Fruit fly (Drosophila melanogaster): ENCODE measurements around the gene CG43737.

Gene CG43737

DNA sequence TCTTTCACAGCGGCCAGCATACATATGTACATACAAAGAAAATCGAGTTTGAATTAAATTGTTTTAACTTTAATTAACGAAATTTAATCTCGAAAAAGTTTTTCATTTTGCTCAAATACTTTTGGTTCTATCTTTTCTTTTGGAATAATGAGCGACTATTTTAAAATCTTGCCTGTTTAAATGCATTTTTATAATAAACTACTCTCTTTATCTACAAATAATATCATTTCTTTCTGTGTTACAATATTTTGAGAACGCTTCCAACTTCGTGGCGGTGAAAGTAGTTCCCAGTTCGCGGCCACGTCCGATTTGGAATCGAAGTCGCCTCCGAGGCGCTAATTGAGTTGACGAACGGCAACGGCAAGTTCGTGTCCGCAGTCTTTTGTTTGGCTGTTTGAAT, 25.0 kb upstream of the CG43737 start:
- TF ChIP-seq pdm3 (GFP tag; optimal IDR thresholded peaks at IDR 0.05) (no peak), topi (GFP tag; optimal IDR thresholded peaks at IDR 0.05) (peak; percentile 16), Eip78C (GFP tag) (peak; percentile 64), fkh (GFP tag; optimal IDR thresholded peaks at IDR 0.05) (no peak), CG6854 (GFP tag; optimal IDR thresholded peaks at IDR 0.05) (no peak), Hr39 (GFP tag; optimal IDR thresholded peaks at IDR 0.05) (peak; percentile 11), svp (GFP tag) (peak; percentile 64), Eip75B (GFP tag; optimal IDR thresholded peaks at IDR 0.05) (no peak), CG32006 (GFP tag; optimal IDR thresholded peaks at IDR 0.05) (peak; percentile 18), Met (GFP tag; optimal IDR thresholded peaks at IDR 0.05) (peak; percentile 15), Lpt (GFP tag; optimal IDR thresholded peaks at IDR 0.05) (no peak), Hr38 (GFP tag; optimal IDR thresholded peaks at IDR 0.05) (no peak), fd59A (GFP tag; optimal IDR thresholded peaks at IDR 0.05) (no peak), esn (GFP tag; optimal IDR thresholded peaks at IDR 0.05) (peak; percentile 25), Blimp-1 (GFP tag; optimal IDR thresholded peaks at IDR 0.05) (peak; percentile 52), CG3919 (GFP tag; optimal IDR thresholded peaks at IDR 0.05) (no peak)

DNA sequence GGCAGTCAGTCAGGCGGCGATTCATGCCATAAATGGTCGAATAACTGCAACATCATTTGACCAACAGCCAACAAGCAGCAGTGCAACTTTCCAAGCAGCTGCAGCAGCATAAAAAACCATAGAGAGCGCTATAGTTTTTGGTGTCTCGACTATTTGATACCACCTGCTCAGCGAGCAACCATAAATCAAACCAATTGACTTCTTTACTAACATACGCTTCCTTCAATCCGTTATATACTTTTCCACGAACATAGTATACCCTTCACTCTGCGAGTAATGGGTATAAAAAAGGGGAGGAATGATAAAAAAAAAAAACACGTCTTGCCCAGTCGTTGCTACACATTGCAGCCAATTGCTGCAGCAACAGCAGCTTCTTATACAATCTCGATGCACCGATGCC, 23.2 kb upstream of the CG43737 start:
- TF ChIP-seq CG6163 (GFP tag; IDR thresholded peaks at IDR 0.05) (peak; percentile 70), CG10631 (GFP tag; optimal IDR thresholded peaks at IDR 0.05) (no peak), Smox (GFP tag; optimal IDR thresholded peaks at IDR 0.05) (no peak), Sox15 (GFP tag; optimal IDR thresholded peaks at IDR 0.05) (no peak), CG3032 (tag; optimal IDR thresholded peaks at IDR 0.05) (no peak), CG31627 (GFP tag; optimal IDR thresholded peaks at IDR 0.05) (no peak), dac (GFP tag; optimal IDR thresholded peaks at IDR 0.05) (no peak), eg (GFP tag; IDR thresholded peaks at IDR 0.05) (peak; percentile 62; the same call in 2 of the 3 replicates), CG9139 (GFP tag; optimal IDR thresholded peaks at IDR 0.05) (no peak), Sox14 (GFP tag; optimal IDR thresholded peaks at IDR 0.05) (no peak), CG6276 (GFP tag; optimal IDR thresholded peaks at IDR 0.05) (peak; percentile 28), CG4318 (GFP tag; optimal IDR thresholded peaks at IDR 0.05) (no peak), CG7368 (GFP tag; optimal IDR thresholded peaks at IDR 0.05) (no peak), CG10669 (GFP tag; optimal IDR thresholded peaks at IDR 0.05) (no peak), CG8632 (GFP tag; optimal IDR thresholded peaks at IDR 0.05) (no peak), CG8119 (GFP tag; IDR thresholded peaks at IDR 0.05) (peak; percentile 48; the same call in 1 of the 3 replicates), CG11294 (GFP tag; IDR thresholded peaks at IDR 0.05) (no peak), CG32006 (GFP tag; optimal IDR thresholded peaks at IDR 0.05) (peak; percentile 47), OdsH (GFP tag; optimal IDR thresholded peaks at IDR 0.05) (no peak), ss (GFP tag; optimal IDR thresholded peaks at IDR 0.05) (no peak), Eip75B (GFP tag; optimal IDR thresholded peaks at IDR 0.05) (no peak), spab (GFP tag; optimal IDR thresholded peaks at IDR 0.05) (no peak), CG11902 (GFP tag; optimal IDR thresholded peaks at IDR 0.05) (no peak), CG6854 (GFP tag; optimal IDR thresholded peaks at IDR 0.05) (no peak), cyc (GFP tag; optimal IDR thresholded peaks at IDR 0.05) (no peak), Blimp-1 (GFP tag; optimal IDR thresholded peaks at IDR 0.05) (no peak), fd59A (GFP tag; optimal IDR thresholded peaks at IDR 0.05) (no peak), Eip93F (GFP tag; optimal IDR thresholded peaks at IDR 0.05) (no peak), CG1621 (tag; optimal IDR thresholded peaks at IDR 0.05) (no peak), fkh (GFP tag; optimal IDR thresholded peaks at IDR 0.05) (no peak), achi (GFP tag; optimal IDR thresholded peaks at IDR 0.05) (peak; percentile 5), CG34406 (GFP tag; optimal IDR thresholded peaks at IDR 0.05) (no peak), CG6792 (GFP tag; optimal IDR thresholded peaks at IDR 0.05) (no peak), pdm3 (GFP tag; optimal IDR thresholded peaks at IDR 0.05) (peak; percentile 21), vri (GFP tag; optimal IDR thresholded peaks at IDR 0.05) (no peak), fd85E (GFP tag; optimal IDR thresholded peaks at IDR 0.05) (no peak), net (GFP tag; optimal IDR thresholded peaks at IDR 0.05) (no peak), Ets96B (tag; optimal IDR thresholded peaks at IDR 0.05) (no peak), Sox102F (GFP tag; optimal IDR thresholded peaks at IDR 0.05) (no peak), CG8319 (GFP tag; optimal IDR thresholded peaks at IDR 0.05) (no peak), Ets21C (GFP tag; optimal IDR thresholded peaks at IDR 0.05) (no peak), CG16779 (tag; optimal IDR thresholded peaks at IDR 0.05) (no peak)
